Fruit fly (Drosophila melanogaster): ENCODE measurements around the gene CG7329.

Gene CG7329

DNA sequence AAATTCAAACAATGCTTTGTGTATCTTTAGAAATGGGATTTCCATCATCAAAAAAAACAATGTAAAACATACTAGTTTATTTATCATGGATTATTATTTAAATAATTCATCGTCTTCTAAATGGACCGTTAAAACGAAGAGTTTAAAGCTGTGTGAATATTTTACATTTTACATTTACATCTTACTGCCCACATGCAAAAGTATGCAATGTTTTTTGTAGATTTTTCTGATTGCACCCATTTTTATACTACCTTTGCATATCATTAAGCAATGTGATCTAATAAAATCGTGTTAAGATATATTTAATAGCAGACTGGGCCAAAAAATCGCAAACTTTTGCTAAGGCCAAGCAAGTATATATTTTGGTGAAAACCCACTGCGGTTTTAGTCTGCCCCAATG is 33.3 kb upstream of the CG7329 start:
- peak; percentile 49 for TF ChIP-seq D1 (tag; optimal IDR thresholded peaks at IDR 0.05)
- TF ChIP-seq Snoo (tag; optimal IDR thresholded peaks at IDR 0.05): no peak

DNA sequence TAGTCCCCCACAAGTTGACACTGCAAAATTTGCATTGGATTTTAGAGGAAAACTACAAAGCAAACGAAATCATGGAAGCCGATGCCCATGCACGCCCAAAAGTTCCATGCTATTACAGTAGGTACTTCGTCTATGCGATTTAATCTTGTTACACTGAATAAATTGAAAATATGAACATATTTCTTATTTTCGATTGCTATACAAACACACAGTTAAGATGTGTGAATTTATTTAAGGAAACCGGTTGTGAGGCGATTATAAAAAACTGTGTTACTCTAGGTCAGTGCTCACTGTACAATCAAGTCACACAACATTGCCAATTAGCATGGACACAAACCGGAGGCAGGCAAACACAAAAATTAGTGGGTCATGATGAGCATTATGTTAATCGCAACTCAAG is 27.3 kb upstream of the CG7329 start:
- peak; percentile 75 for TF ChIP-seq CG8301 (tag; optimal IDR thresholded peaks at IDR 0.05)
- peak; percentile 73 for TF ChIP-seq CG17806 (tag; optimal IDR thresholded peaks at IDR 0.05)
- TF ChIP-seq EcR (GFP tag; optimal IDR thresholded peaks at IDR 0.05): no peak
- peak; percentile 25 for TF ChIP-seq gl (tag; optimal IDR thresholded peaks at IDR 0.05)
- no peak for TF ChIP-seq D1 (tag; optimal IDR thresholded peaks at IDR 0.05)
- peak; percentile 75 for TF ChIP-seq CG14655 (GFP tag; optimal IDR thresholded peaks at IDR 0.05)
- peak; percentile 68 for TF ChIP-seq CG9948 (tag; optimal IDR thresholded peaks at IDR 0.05)
- peak; percentile 69 for TF ChIP-seq CG8159 (tag; optimal IDR thresholded peaks at IDR 0.05)
- no peak for TF ChIP-seq CG13204 (GFP tag; optimal IDR thresholded peaks at IDR 0.05)
- TF ChIP-seq CG12605 (GFP tag; IDR thresholded peaks at IDR 0.05): peak; percentile 82
- peak; percentile 82; the same call in 2 of the 3 replicates for TF ChIP-seq fd96Ca (GFP tag; IDR thresholded peaks at IDR 0.05)
- TF ChIP-seq CG15710 (tag; optimal IDR thresholded peaks at IDR 0.05): peak; percentile 68
- peak; percentile 62 for TF ChIP-seq CG34367 (tag; optimal IDR thresholded peaks at IDR 0.05)
- peak; percentile 86 for TF ChIP-seq CG32121 (GFP tag; IDR thresholded peaks at IDR 0.05)
- peak; percentile 37 for TF ChIP-seq Snoo (tag; optimal IDR thresholded peaks at IDR 0.05)
- TF ChIP-seq CG10348 (GFP tag; IDR thresholded peaks at IDR 0.05): no peak
- peak; percentile 80 for TF ChIP-seq Pif1A (GFP tag; optimal IDR thresholded peaks at IDR 0.05)
- TF ChIP-seq Pif1B (GFP tag; optimal IDR thresholded peaks at IDR 0.05): peak; percentile 75
- TF ChIP-seq Ets98B (GFP tag; IDR thresholded peaks at IDR 0.05): peak; percentile 90
- TF ChIP-seq rn (GFP tag; IDR thresholded peaks at IDR 0.05): peak; percentile 64
- TF ChIP-seq CG4496 (GFP tag; IDR thresholded peaks at IDR 0.05): peak; percentile 86; the same call in 2 of the 3 replicates

DNA sequence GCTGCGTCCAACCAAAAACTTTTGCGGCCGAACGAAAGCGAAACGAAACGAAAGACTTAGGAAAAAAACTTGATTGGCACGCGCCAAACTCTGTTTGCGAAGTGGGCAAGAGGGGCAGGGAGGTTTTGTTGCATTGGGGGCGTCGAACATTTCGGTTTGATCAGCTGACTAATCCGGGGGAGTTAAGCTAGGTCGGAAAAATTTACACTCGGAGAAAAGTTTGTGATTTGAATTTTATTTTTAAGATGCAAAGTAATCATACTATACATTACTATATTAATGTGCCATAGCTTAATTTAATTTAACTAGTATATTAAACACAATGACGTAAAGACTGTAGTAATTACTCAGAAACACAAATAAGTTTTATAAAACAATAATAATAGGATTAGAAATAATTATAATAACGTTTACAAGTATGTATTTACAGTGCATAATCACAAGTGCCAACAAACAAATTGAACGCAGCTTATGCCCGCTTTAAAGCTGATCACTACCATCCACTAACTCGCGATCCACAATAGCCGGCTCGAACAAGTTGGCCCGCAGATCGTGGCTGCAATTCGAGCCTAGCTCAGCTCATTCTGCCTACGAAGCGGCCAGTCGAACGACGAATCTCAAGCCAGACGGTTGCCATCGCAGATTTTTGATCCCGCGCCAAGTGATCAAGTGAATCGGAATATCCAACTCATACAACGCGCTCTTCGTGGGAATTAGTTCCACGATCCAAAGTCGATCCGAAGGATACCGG is 23.4 kb upstream of the CG7329 start, which contains the start of gene CG31871:
TSS of gene CG31871 (plus strand) at position 592 of the 751 bp plus-strand sequence.
- TF ChIP-seq CG8159 (tag; optimal IDR thresholded peaks at IDR 0.05) (peak; percentile 76), CG12605 (GFP tag; IDR thresholded peaks at IDR 0.05) (peak; percentile 83), CG9948 (tag; optimal IDR thresholded peaks at IDR 0.05) (peak; percentile 85), CG17806 (tag; optimal IDR thresholded peaks at IDR 0.05) (peak; percentile 77), rn (GFP tag; IDR thresholded peaks at IDR 0.05) (peak; percentile 70), Pif1B (GFP tag; optimal IDR thresholded peaks at IDR 0.05) (peak; percentile 33), gl (tag; optimal IDR thresholded peaks at IDR 0.05) (no peak), CG8301 (tag; optimal IDR thresholded peaks at IDR 0.05) (peak; percentile 90), CG4496 (GFP tag; IDR thresholded peaks at IDR 0.05) (peak; percentile 82), CG34367 (tag; optimal IDR thresholded peaks at IDR 0.05) (peak; percentile 65), D1 (tag; optimal IDR thresholded peaks at IDR 0.05) (peak; percentile 73), CG15710 (tag; optimal IDR thresholded peaks at IDR 0.05) (peak; percentile 55), CG32121 (GFP tag; IDR thresholded peaks at IDR 0.05) (peak; percentile 89), Pif1A (GFP tag; optimal IDR thresholded peaks at IDR 0.05) (no peak), CG10348 (GFP tag; IDR thresholded peaks at IDR 0.05) (peak; percentile 52; the same call in 1 of the 2 replicates), Ets98B (GFP tag; IDR thresholded peaks at IDR 0.05) (peak; percentile 75), EcR (GFP tag; optimal IDR thresholded peaks at IDR 0.05) (no peak), Snoo (tag; optimal IDR thresholded peaks at IDR 0.05) (no peak), fd96Ca (GFP tag; IDR thresholded peaks at IDR 0.05) (no peak), CG14655 (GFP tag; optimal IDR thresholded peaks at IDR 0.05) (peak; percentile 90), CG13204 (GFP tag; optimal IDR thresholded peaks at IDR 0.05) (no peak)

DNA sequence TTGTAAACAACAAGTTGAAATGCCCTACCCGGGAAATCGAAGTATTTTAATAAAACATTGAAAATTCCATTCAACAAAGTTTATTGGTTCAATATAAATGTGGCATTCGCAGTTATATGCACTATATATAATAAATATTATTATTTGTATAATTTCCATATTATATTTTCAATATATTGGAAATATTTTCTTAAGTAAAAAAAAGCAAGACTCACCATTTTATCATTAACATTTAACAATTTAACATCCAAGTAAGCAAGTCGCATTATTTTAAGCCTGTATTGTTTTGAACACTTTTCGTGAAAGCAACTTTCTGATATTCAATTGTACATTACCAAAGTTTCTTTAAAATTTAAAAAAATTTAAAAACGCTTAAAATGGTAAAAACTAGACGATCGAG is 19.7 kb upstream of the CG7329 start, which contains the start of gene CG45690:
TSS of gene CG45690 (plus strand) at position 301 of the 400 bp plus-strand sequence.
- TF ChIP-seq CG8301 (tag; optimal IDR thresholded peaks at IDR 0.05): no peak
- TF ChIP-seq CG8159 (tag; optimal IDR thresholded peaks at IDR 0.05): no peak
- TF ChIP-seq D1 (tag; optimal IDR thresholded peaks at IDR 0.05): no peak
- TF ChIP-seq fd96Ca (GFP tag; IDR thresholded peaks at IDR 0.05): no peak
- no peak for TF ChIP-seq CG9948 (tag; optimal IDR thresholded peaks at IDR 0.05)
- TF ChIP-seq Pif1B (GFP tag; optimal IDR thresholded peaks at IDR 0.05): no peak
- TF ChIP-seq CG17806 (tag; optimal IDR thresholded peaks at IDR 0.05): no peak
- no peak for TF ChIP-seq rn (GFP tag; IDR thresholded peaks at IDR 0.05)
- no peak for TF ChIP-seq EcR (GFP tag; optimal IDR thresholded peaks at IDR 0.05)
- no peak for TF ChIP-seq Ets98B (GFP tag; IDR thresholded peaks at IDR 0.05)
- no peak for TF ChIP-seq CG14655 (GFP tag; optimal IDR thresholded peaks at IDR 0.05)
- no peak for TF ChIP-seq Snoo (tag; optimal IDR thresholded peaks at IDR 0.05)
- TF ChIP-seq gl (tag; optimal IDR thresholded peaks at IDR 0.05): no peak
- TF ChIP-seq CG15710 (tag; optimal IDR thresholded peaks at IDR 0.05): no peak

DNA sequence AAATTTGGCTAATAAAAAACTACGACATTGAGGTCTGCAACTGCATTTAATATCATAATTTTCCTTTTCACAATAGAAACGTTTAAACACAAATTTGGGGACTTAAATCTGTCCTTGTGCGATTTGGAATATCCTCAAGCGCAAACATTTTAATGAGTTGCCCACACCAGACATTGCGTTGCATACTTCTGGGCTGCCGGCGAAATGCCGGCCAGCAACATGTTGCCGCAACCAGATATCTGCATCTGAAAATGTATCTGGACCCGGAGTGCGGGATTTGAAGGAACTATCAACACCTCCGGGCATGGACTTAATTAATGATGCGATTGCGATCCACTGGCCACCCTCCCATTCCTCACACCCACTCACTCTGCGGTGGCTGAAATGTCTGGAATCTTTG is 16.2 kb upstream of the CG7329 start:
- no peak for TF ChIP-seq CG8159 (tag; optimal IDR thresholded peaks at IDR 0.05)
- no peak for TF ChIP-seq Pif1B (GFP tag; optimal IDR thresholded peaks at IDR 0.05)
- no peak for TF ChIP-seq EcR (GFP tag; optimal IDR thresholded peaks at IDR 0.05)
- TF ChIP-seq CG12605 (GFP tag; IDR thresholded peaks at IDR 0.05): no peak
- TF ChIP-seq CG9948 (tag; optimal IDR thresholded peaks at IDR 0.05): no peak

DNA sequence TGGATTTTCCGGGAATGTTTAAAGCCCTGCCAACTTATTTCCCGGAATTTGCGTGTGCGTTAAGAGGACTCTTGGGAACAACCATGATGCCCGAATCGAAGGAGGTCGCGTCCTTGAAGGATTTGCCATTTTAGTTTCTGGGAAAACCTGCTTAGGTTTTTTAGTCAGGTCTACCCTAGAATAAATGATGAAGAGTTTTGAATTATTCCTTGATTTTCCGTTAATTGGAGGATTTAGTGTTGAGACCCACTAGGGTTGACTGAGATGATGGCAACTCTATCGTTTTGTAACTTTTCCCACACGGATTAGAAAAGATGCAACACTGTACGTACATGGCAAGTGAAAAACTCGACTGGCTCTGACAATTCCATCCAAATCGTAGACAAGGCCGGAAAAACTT is 13.0 kb upstream of the CG7329 start, which contains the start of gene dbf:
TSS of gene dbf (plus strand) at position 301 of the 400 bp plus-strand sequence.
- TF ChIP-seq fd96Ca (GFP tag; IDR thresholded peaks at IDR 0.05) (no peak), Snoo (tag; optimal IDR thresholded peaks at IDR 0.05) (no peak)
